Worm (Caenorhabditis elegans) whole organism, late embryonic: ENCODE measurements around the gene T27E4.5.

Source experiments
- ceh-14 ChIP-seq: sonication (generic microtip); optimal IDR thresholded peaks from 2 replicates; lab custom pipeline; 2016; ENCODE audit warnings: missing genotype, missing genetic modification characterization, missing compliant biosample characterization
- fkh-10 ChIP-seq: fragments of 150-350 bp; optimal IDR thresholded peaks from 2 replicates; lab custom pipeline; 2014; ENCODE audit warnings: missing biosample characterization, missing genetic modification reagents, missing genetic modification characterization
- hlh-8 ChIP-seq: sonication (generic microtip); optimal IDR thresholded peaks from 2 replicates; lab custom pipeline; 2016; ENCODE audit warnings: missing genotype, missing genetic modification characterization, missing compliant biosample characterization
- lim-6 ChIP-seq: sonication (generic microtip); optimal IDR thresholded peaks from 2 replicates; lab custom pipeline; 2016; ENCODE audit warnings: missing genetic modification characterization, missing compliant biosample characterization
- madf-2 ChIP-seq: sonication (generic microtip); optimal IDR thresholded peaks from 2 replicates; lab custom pipeline; 2017; ENCODE audit warnings: missing genetic modification characterization, missing compliant biosample characterization
- mec-3 ChIP-seq: sonication (generic microtip); optimal IDR thresholded peaks from 2 replicates; lab custom pipeline; 2016; ENCODE audit warnings: borderline replicate concordance, missing genetic modification characterization, missing compliant biosample characterization
- nfya-1 ChIP-seq: sonication (generic microtip); optimal IDR thresholded peaks from 2 replicates; lab custom pipeline; 2017; ENCODE audit warnings: missing genetic modification characterization, mild to moderate bottlenecking, missing compliant biosample characterization, antibody characterized with exemption, moderate library complexity
- pqm-1 ChIP-seq: sonication (generic microtip); optimal IDR thresholded peaks from 2 replicates; lab custom pipeline; 2016; ENCODE audit warnings: missing genetic modification characterization, missing compliant biosample characterization
- rnt-1 ChIP-seq: sonication (generic microtip); optimal IDR thresholded peaks from 2 replicates; lab custom pipeline; 2016; ENCODE audit warnings: missing genetic modification characterization, missing compliant biosample characterization
- unc-55 ChIP-seq: sonication (generic microtip); optimal IDR thresholded peaks from 2 replicates; lab custom pipeline; 2017; ENCODE audit warnings: missing biosample characterization, missing genetic modification reagents, missing genetic modification characterization

DNA sequence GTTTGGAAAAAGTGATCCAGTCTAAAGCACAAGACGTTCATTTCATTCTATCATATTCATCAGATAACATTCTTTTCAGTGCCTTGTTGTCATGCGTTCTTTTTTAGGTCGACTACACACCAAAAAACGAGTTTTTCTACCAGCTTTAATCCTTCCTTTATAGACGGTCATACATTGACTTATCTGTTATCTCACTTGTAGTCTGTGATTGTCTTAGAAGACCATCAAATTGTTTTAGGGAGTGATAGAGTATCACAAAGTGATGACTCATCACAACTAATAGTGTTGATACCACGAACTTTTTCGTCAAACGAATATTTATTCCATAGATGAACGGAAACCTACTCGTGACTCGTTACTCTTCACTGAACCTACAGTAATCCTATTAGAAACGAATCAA lies 16.3 kb upstream of the T27E4.5 start:
- TF ChIP-seq nfya-1 (tag; lab: Kevin White, UChicago) (no peak), rnt-1 (no peak), unc-55 (no peak), hlh-8 (tag; lab: Kevin White, UChicago) (no peak), pqm-1 (tag; lab: Kevin White, UChicago) (no peak), ceh-14 (tag; lab: Kevin White, UChicago) (no peak), fkh-10 (no peak), madf-2 (no peak), mec-3 (tag; lab: Kevin White, UChicago) (no peak), lim-6 (tag; lab: Kevin White, UChicago) (no peak)
